Worm (Caenorhabditis elegans) whole organism, L4 larva: ENCODE data around the gene glb-27.

Experiments
- D1046.2 ChIP-seq: fragments of 200-800 bp; sonication (Bioruptor generic); IDR thresholded peaks from 2 replicates; pipeline ENCODE4 v1.3.6; 2022; ENCODE audit warnings: missing genetic modification characterization, missing compliant biosample characterization
- F26F4.8 ChIP-seq: fragments of 200-800 bp; sonication (Bioruptor generic); conservative IDR thresholded peaks from 2 replicates; pipeline ENCODE4 v1.3.6; 2022; ENCODE audit warnings: missing genetic modification characterization, missing compliant biosample characterization
- F44E2.7 ChIP-seq: fragments of 200-800 bp; sonication (Bioruptor generic); IDR thresholded peaks from 2 replicates; pipeline ENCODE4 v2.1.2; 2022; ENCODE audit warnings: missing genetic modification characterization, missing compliant biosample characterization
- F49E8.2 ChIP-seq: sonication (generic microtip); optimal IDR thresholded peaks from 2 replicates; lab custom pipeline; 2016; ENCODE audit warnings: missing compliant biosample characterization, mild to moderate bottlenecking, missing genetic modification characterization, borderline replicate concordance
- R02D3.7 ChIP-seq: fragments of 150-350 bp; sonication (generic microtip); optimal IDR thresholded peaks from 3 replicates; lab custom pipeline; 2014; ENCODE audit warnings: missing biosample characterization, missing genetic modification characterization
- T20F7.1 ChIP-seq: fragments of 200-800 bp; sonication (Bioruptor generic); optimal IDR thresholded peaks from 2 replicates; lab custom pipeline; 2018; ENCODE audit warnings: mild to moderate bottlenecking, missing genetic modification characterization, missing compliant biosample characterization
- Y105C5A.15 ChIP-seq: fragments of 200-800 bp; sonication (Bioruptor generic); IDR thresholded peaks from 2 replicates; pipeline ENCODE4 v1.3.6; 2022; ENCODE audit warnings: missing genetic modification characterization, missing compliant biosample characterization
- aly-2 ChIP-seq: sonication (generic microtip); optimal IDR thresholded peaks from 2 replicates; lab custom pipeline; 2018; ENCODE audit warnings: missing biosample characterization, missing genetic modification characterization
- ceh-20 ChIP-seq: fragments of 200-800 bp; sonication (Bioruptor generic); IDR thresholded peaks from 2 replicates; pipeline ENCODE4 v1.3.6; 2022; ENCODE audit warnings: missing genetic modification reagents, missing genetic modification characterization, missing compliant biosample characterization
- ceh-82 ChIP-seq: sonication (generic microtip); optimal IDR thresholded peaks from 2 replicates; lab custom pipeline; 2017; ENCODE audit warnings: missing biosample characterization, missing genetic modification characterization
- daf-16 ChIP-seq, 3 experiments: sonication (generic microtip); optimal IDR thresholded peaks; 2 replicates each; lab custom pipeline; 2016 to 2017; ENCODE audit warnings: missing genetic modification characterization in 3 of 3, missing genetic modification reagents in 3 of 3, mild to moderate bottlenecking in 2 of 3, missing compliant biosample characterization in 2 of 3, missing biosample characterization in 1 of 3, moderate library complexity in 1 of 3
- dmd-6 ChIP-seq: fragments of 200-800 bp; sonication (Bioruptor generic); IDR thresholded peaks from 2 replicates; pipeline ENCODE4 v1.3.6; 2022; ENCODE audit warnings: missing genetic modification reagents, missing genetic modification characterization, missing compliant biosample characterization
- duxl-1 ChIP-seq: sonication (generic microtip); optimal IDR thresholded peaks from 2 replicates; lab custom pipeline; 2016; ENCODE audit warnings: mild to moderate bottlenecking, missing genetic modification characterization, moderate library complexity, missing compliant biosample characterization; ENCODE audit not compliant: poor library complexity
- dve-1 ChIP-seq: sonication (generic microtip); optimal IDR thresholded peaks from 2 replicates; lab custom pipeline; 2017; ENCODE audit warnings: antibody characterized with exemption, mild to moderate bottlenecking, missing genetic modification characterization, missing compliant biosample characterization; ENCODE audit not compliant: insufficient read depth
- fkh-10 ChIP-seq: fragments of 150-350 bp; optimal IDR thresholded peaks from 2 replicates; lab custom pipeline; 2014; ENCODE audit warnings: missing biosample characterization, missing genetic modification reagents, missing genetic modification characterization
- hif-1 ChIP-seq, 2 experiments: sonication (generic microtip); optimal IDR thresholded peaks; 2 replicates each; lab custom pipeline; 2016 to 2017; ENCODE audit warnings: missing compliant biosample characterization in 2 of 2, missing genetic modification characterization in 2 of 2, missing genetic modification reagents in 2 of 2, missing genotype in 2 of 2, mild to moderate bottlenecking in 1 of 2
- hlh-11 ChIP-seq: fragments of 200-800 bp; sonication (Bioruptor generic); optimal IDR thresholded peaks from 2 replicates; lab custom pipeline; 2018; ENCODE audit warnings: mild to moderate bottlenecking, missing genetic modification characterization, missing compliant biosample characterization
- hlh-30 ChIP-seq: sonication (generic microtip); optimal IDR thresholded peaks from 2 replicates; lab custom pipeline; 2017; ENCODE audit warnings: antibody characterized with exemption, mild to moderate bottlenecking, missing genetic modification characterization, missing compliant biosample characterization; ENCODE audit not compliant: insufficient read depth
- lin-1 ChIP-seq: fragments of 200-800 bp; sonication (Bioruptor generic); IDR thresholded peaks from 2 replicates; pipeline ENCODE4 v1.3.6; 2022; ENCODE audit warnings: missing genetic modification reagents, missing genetic modification characterization, missing compliant biosample characterization
- lsy-2 ChIP-seq, 2 experiments: fragments of 150-350 bp in 1 of 2; sonication (generic microtip) in 1 of 2; optimal IDR thresholded peaks; 2 replicates each; lab custom pipeline; 2014 to 2017; ENCODE audit warnings: missing biosample characterization in 2 of 2, missing genetic modification characterization in 2 of 2
- mdt-29 ChIP-seq: fragments of 200-800 bp; sonication (Bioruptor generic); IDR thresholded peaks from 2 replicates; pipeline ENCODE4 v1.3.6; 2022; ENCODE audit warnings: missing genetic modification reagents, missing genetic modification characterization, missing compliant biosample characterization
- mep-1 ChIP-seq: fragments of 150-350 bp; sonication (generic microtip); optimal IDR thresholded peaks from 3 replicates; lab custom pipeline; 2014; ENCODE audit warnings: missing biosample characterization, missing genetic modification characterization
- mxl-2 ChIP-seq: fragments of 200-800 bp; sonication (Bioruptor generic); conservative IDR thresholded peaks from 2 replicates; pipeline ENCODE4 v1.3.6; 2022; ENCODE audit warnings: missing genetic modification reagents, missing genetic modification characterization, missing compliant biosample characterization
- nhr-28 ChIP-seq: fragments of 150-350 bp; optimal IDR thresholded peaks from 2 replicates; lab custom pipeline; 2014; ENCODE audit warnings: missing biosample characterization, missing genetic modification characterization
- nhr-41 ChIP-seq: fragments of 200-800 bp; sonication (Bioruptor generic); IDR thresholded peaks from 2 replicates; pipeline ENCODE4 v1.3.6; 2022; ENCODE audit warnings: missing genetic modification reagents, missing genetic modification characterization, missing compliant biosample characterization
- nhr-42 ChIP-seq: fragments of 200-800 bp; sonication (Bioruptor generic); IDR thresholded peaks from 2 replicates; pipeline ENCODE4 v1.3.6; 2022; ENCODE audit warnings: missing genetic modification characterization, missing compliant biosample characterization
- nhr-77 ChIP-seq: fragments of 150-350 bp; optimal IDR thresholded peaks from 2 replicates; lab custom pipeline; 2014; ENCODE audit warnings: missing biosample characterization, missing genetic modification characterization
- pqm-1 ChIP-seq: sonication (generic microtip); optimal IDR thresholded peaks from 2 replicates; lab custom pipeline; 2017; ENCODE audit warnings: missing biosample characterization, missing genetic modification characterization
- saeg-2 ChIP-seq: fragments of 200-800 bp; sonication (Bioruptor generic); IDR thresholded peaks from 2 replicates; pipeline ENCODE4 v1.3.6; 2022; ENCODE audit warnings: missing genetic modification reagents, missing genetic modification characterization, missing compliant biosample characterization
- sdz-12 ChIP-seq: fragments of 200-800 bp; sonication (Bioruptor generic); optimal IDR thresholded peaks from 2 replicates; lab custom pipeline; 2018; ENCODE audit warnings: mild to moderate bottlenecking, missing genetic modification characterization, missing compliant biosample characterization
- skn-1 ChIP-seq: fragments of 150-350 bp; optimal IDR thresholded peaks from 2 replicates; lab custom pipeline; 2014; ENCODE audit warnings: missing biosample characterization, missing genetic modification characterization
- spr-3 ChIP-seq: fragments of 200-800 bp; sonication (Bioruptor generic); optimal IDR thresholded peaks from 2 replicates; lab custom pipeline; 2018; ENCODE audit warnings: mild to moderate bottlenecking, missing genetic modification characterization, missing compliant biosample characterization
- tag-97 ChIP-seq: fragments of 200-800 bp; sonication (Bioruptor generic); IDR thresholded peaks from 2 replicates; pipeline ENCODE4 v1.3.6; 2022; ENCODE audit warnings: missing genetic modification characterization, missing compliant biosample characterization
- tra-1 ChIP-seq: fragments of 200-800 bp; sonication (Bioruptor generic); IDR thresholded peaks from 2 replicates; pipeline ENCODE4 v1.3.6; 2022; ENCODE audit warnings: missing genetic modification reagents, missing genetic modification characterization, missing compliant biosample characterization
- unc-130 ChIP-seq: sonication (generic microtip); optimal IDR thresholded peaks from 2 replicates; lab custom pipeline; 2016; ENCODE audit warnings: missing genetic modification reagents, missing genetic modification characterization, missing compliant biosample characterization
- unc-39 ChIP-seq: sonication (generic microtip); optimal IDR thresholded peaks from 2 replicates; lab custom pipeline; 2017; ENCODE audit warnings: missing biosample characterization, missing genetic modification characterization
- unc-62 ChIP-seq, 3 experiments: fragments of 150-350 bp in 1 of 3; sonication (generic microtip); optimal IDR thresholded peaks in 2 of 3; peaks in 1 of 3; 1 replicate in 1 of 3; 2 replicates in 2 of 3; lab custom pipeline; 2014 to 2017; ENCODE audit warnings: missing biosample characterization in 3 of 3, missing genetic modification characterization in 3 of 3, missing genetic modification reagents in 3 of 3, missing genotype in 1 of 3
- vab-7 ChIP-seq: fragments of 200-800 bp; sonication (Bioruptor generic); IDR thresholded peaks from 2 replicates; pipeline ENCODE4 v1.3.6; 2022; ENCODE audit warnings: missing genetic modification reagents, missing genetic modification characterization, missing compliant biosample characterization
- zfp-2 ChIP-seq: sonication (generic microtip); optimal IDR thresholded peaks from 2 replicates; lab custom pipeline; 2016; ENCODE audit warnings: mild to moderate bottlenecking, missing genetic modification characterization, missing compliant biosample characterization
- zfp-3 ChIP-seq: fragments of 200-800 bp; sonication (Bioruptor generic); conservative IDR thresholded peaks from 2 replicates; pipeline ENCODE4 v1.3.6; 2022; ENCODE audit warnings: missing genetic modification reagents, missing genetic modification characterization, missing compliant biosample characterization
- zip-11 ChIP-seq: fragments of 200-800 bp; sonication (Bioruptor generic); IDR thresholded peaks from 2 replicates; pipeline ENCODE4 v1.3.6; 2022; ENCODE audit warnings: missing genetic modification characterization, missing compliant biosample characterization

glb-27 gene

DNA sequence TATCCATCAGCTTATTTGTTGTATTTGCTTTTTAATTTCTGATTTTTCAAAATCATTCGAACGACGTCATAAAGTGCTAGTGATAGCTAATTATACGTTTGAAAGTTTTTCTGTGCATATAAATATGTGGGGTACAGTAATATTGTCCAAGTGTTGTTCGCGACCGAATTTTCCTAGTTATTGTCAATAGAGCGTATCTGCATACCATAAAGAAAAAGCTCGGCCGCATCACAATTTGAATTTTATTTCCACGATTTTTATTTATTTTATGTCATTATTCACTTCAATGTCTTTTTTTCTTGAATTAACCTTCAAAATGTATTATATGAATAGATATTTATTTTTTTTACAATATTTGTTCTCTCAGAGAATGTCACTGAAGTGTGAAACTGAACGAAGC is 39.3 kb downstream of the glb-27 start, which contains the start of gene rnh-2 (continued):
- TF ChIP-seq duxl-1 (tag; lab: Kevin White, UChicago) (peak; percentile 62), nhr-41 (GFP tag; lab: Robert Waterston, UW) (no peak), zip-11 (GFP tag; lab: Robert Waterston, UW) (no peak), T20F7.1 (peak; percentile 79), daf-16 (GFP tag; optimal IDR thresholded peaks at IDR 0.05; lab: Kevin White, UChicago) (no peak), daf-16 (tag; optimal IDR thresholded peaks at IDR 0.05; lab: Kevin White, UChicago) (peak; percentile 50), Y105C5A.15 (no peak), F44E2.7 (GFP tag; lab: Robert Waterston, UW) (no peak), mxl-2 (no peak), lsy-2 (tag; optimal IDR thresholded peaks at IDR 0.05; lab: Kevin White, UChicago) (peak in 1 of 2 experiments; percentile 92), unc-39 (tag; lab: Kevin White, UChicago) (no peak), nhr-77 (peak; percentile 62), mep-1 (tag; lab: Kevin White, UChicago) (peak; percentile 82), dve-1 (tag; lab: Kevin White, UChicago) (peak; percentile 60), unc-130 (GFP tag; lab: Kevin White, UChicago) (peak; percentile 95), D1046.2 (GFP tag; lab: Robert Waterston, UW) (no peak), zfp-2 (tag; lab: Kevin White, UChicago) (no peak), hlh-30 (peak; percentile 30), hlh-11 (tag; lab: Kevin White, UChicago) (peak; percentile 34)

DNA sequence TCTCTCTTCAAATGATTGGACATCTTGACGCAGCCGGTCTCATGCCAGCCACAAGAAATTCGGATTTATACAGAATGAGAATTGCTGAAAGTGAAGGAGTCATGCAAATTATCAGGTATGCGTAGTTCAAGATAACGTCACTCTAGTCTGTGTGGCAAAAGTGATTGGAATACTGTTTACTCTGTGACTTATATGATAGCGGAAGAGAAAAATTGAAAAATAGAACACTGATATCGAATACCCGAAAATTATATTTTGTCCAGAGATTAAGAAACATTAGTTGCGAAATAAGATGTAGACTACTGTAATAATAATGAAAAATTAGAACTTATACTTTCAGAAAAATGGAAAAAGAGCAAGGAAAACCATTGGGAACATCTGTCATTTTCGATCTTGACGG is 40.5 kb downstream of the glb-27 start:
- TF ChIP-seq ceh-20 (GFP tag; lab: Robert Waterston, UW) (no peak), ceh-82 (no peak), T20F7.1 (no peak), lin-1 (GFP tag; lab: Robert Waterston, UW) (no peak), daf-16 (GFP tag; optimal IDR thresholded peaks at IDR 0.05; lab: Kevin White, UChicago) (no peak), daf-16 (tag; optimal IDR thresholded peaks at IDR 0.05; lab: Kevin White, UChicago) (peak; percentile 78), pqm-1 (tag; lab: Kevin White, UChicago) (peak; percentile 81), nhr-28 (tag; lab: Kevin White, UChicago) (peak; percentile 95), sdz-12 (GFP tag; lab: Kevin White, UChicago) (no peak), R02D3.7 (tag; lab: Kevin White, UChicago) (no peak), tag-97 (no peak), saeg-2 (GFP tag; lab: Robert Waterston, UW) (no peak), F49E8.2 (tag; lab: Kevin White, UChicago) (no peak), aly-2 (tag; lab: Kevin White, UChicago) (no peak), D1046.2 (GFP tag; lab: Robert Waterston, UW) (no peak), F44E2.7 (GFP tag; lab: Robert Waterston, UW) (no peak), mdt-29 (GFP tag; lab: Robert Waterston, UW) (no peak), vab-7 (no peak), zfp-3 (GFP tag; lab: Robert Waterston, UW) (no peak), hlh-30 (no peak), F26F4.8 (GFP tag; lab: Robert Waterston, UW) (no peak), hif-1 (tag; optimal IDR thresholded peaks at IDR 0.05; lab: Kevin White, UChicago) (no peak), skn-1 (tag; lab: Kevin White, UChicago) (no peak), spr-3 (GFP tag; lab: Kevin White, UChicago) (no peak), Y105C5A.15 (no peak), tra-1 (GFP tag; lab: Robert Waterston, UW) (0 out of 2 replicates have a peak, but pooled peaks have one; percentile 30), nhr-77 (peak; percentile 83), fkh-10 (GFP tag; lab: Kevin White, UChicago) (no peak), dmd-6 (GFP tag; lab: Robert Waterston, UW) (peak; percentile 55; the same call in 1 of the 2 replicates), hlh-11 (tag; lab: Kevin White, UChicago) (peak; percentile 41), unc-62 (GFP tag; optimal IDR thresholded peaks at IDR 0.05 in 1 of 2; lab: Kevin White, UChicago) (no peak), unc-62 (tag; optimal IDR thresholded peaks at IDR 0.05; lab: Kevin White, UChicago) (no peak), nhr-42 (GFP tag; lab: Robert Waterston, UW) (no peak)
